Worm (Caenorhabditis elegans) whole organism, midembryonic: ENCODE data around the gene abhd-5.2.

ENCODE experiments used
- T22C8.4 ChIP-seq: fragments of 200-800 bp; sonication (Bioruptor generic); IDR thresholded peaks from 2 replicates; pipeline ENCODE4 v1.3.6; 2022; ENCODE audit warnings: missing genetic modification characterization, missing compliant biosample characterization
- cog-1 ChIP-seq: sonication (generic microtip); optimal IDR thresholded peaks from 2 replicates; lab custom pipeline; 2016; ENCODE audit warnings: missing genetic modification characterization, missing compliant biosample characterization
- flt-1 ChIP-seq: fragments of 200-800 bp; sonication (Bioruptor generic); IDR thresholded peaks from 2 replicates; pipeline ENCODE4 v1.3.6; 2022; ENCODE audit warnings: missing genetic modification characterization, missing compliant biosample characterization
- klf-2 ChIP-seq: fragments of 200-800 bp; sonication (Bioruptor generic); conservative IDR thresholded peaks from 2 replicates; pipeline ENCODE4 v1.3.6; 2022; ENCODE audit warnings: missing genetic modification reagents, missing genetic modification characterization, missing compliant biosample characterization
- med-1 ChIP-seq: sonication (generic microtip); optimal IDR thresholded peaks from 2 replicates; lab custom pipeline; 2017; ENCODE audit warnings: missing genetic modification characterization, mild to moderate bottlenecking, missing compliant biosample characterization, antibody characterized with exemption, missing genetic modification reagents; ENCODE audit not compliant: insufficient read depth
- tab-1 ChIP-seq: fragments of 200-800 bp; sonication (Bioruptor generic); IDR thresholded peaks from 2 replicates; pipeline ENCODE4 v1.3.6; 2022; ENCODE audit warnings: missing genetic modification characterization, missing compliant biosample characterization
- ztf-29 ChIP-seq: fragments of 200-800 bp; sonication (Bioruptor generic); IDR thresholded peaks from 2 replicates; pipeline ENCODE4 v1.3.6; 2022; ENCODE audit warnings: missing genetic modification reagents, missing genetic modification characterization, missing compliant biosample characterization

ce11 chrV:4801943-4802342 is 42.5 kb upstream of the abhd-5.2 start:
- TF ChIP-seq flt-1 (GFP tag; lab: Robert Waterston, UW): no peak
- TF ChIP-seq ztf-29 (GFP tag; lab: Robert Waterston, UW): no peak
- no peak for TF ChIP-seq T22C8.4
- no peak for TF ChIP-seq cog-1
- no peak for TF ChIP-seq klf-2 (GFP tag; lab: Robert Waterston, UW)
- no peak for TF ChIP-seq tab-1 (GFP tag; lab: Robert Waterston, UW)
- TF ChIP-seq med-1: no peak
